Worm (Caenorhabditis elegans) whole organism, midembryonic: ENCODE results near the gene iglr-2.

Experiments
- T22C8.4 ChIP-seq: fragments of 200-800 bp; sonication (Bioruptor generic); IDR thresholded peaks from 2 replicates; pipeline ENCODE4 v1.3.6; 2022; ENCODE audit warnings: missing genetic modification characterization, missing compliant biosample characterization
- cog-1 ChIP-seq: sonication (generic microtip); optimal IDR thresholded peaks from 2 replicates; lab custom pipeline; 2016; ENCODE audit warnings: missing genetic modification characterization, missing compliant biosample characterization
- ref-1 ChIP-seq: fragments of 200-800 bp; sonication (Bioruptor generic); conservative IDR thresholded peaks from 2 replicates; pipeline ENCODE4 v1.3.6; 2022; ENCODE audit warnings: missing genetic modification reagents, missing genetic modification characterization, missing compliant biosample characterization
- ztf-23 ChIP-seq: fragments of 200-800 bp; sonication (Bioruptor generic); IDR thresholded peaks from 2 replicates; pipeline ENCODE4 v1.3.6; 2022; ENCODE audit warnings: missing genetic modification reagents, missing genetic modification characterization, missing compliant biosample characterization

DNA sequence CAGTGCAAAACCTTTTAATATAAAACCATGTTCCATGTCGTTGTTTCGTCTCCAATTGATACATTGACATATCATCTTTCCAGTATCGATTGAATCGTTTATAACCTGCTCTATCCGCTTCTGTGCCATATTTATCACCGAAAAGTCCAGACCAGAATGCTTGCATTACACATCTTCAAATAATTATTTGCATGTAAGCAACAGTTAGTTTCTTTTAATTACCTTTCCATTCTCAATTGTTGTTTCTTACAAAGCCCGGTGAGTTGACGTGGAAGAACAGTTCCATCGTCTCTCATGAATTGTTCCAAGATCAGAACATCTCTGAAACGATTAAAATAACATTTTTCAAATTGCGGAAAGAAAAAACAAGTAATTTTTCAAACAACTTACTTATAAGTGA, at the start of gene iglr-2:
- TF ChIP-seq T22C8.4 (GFP tag; lab: Robert Waterston, UW) (no peak), cog-1 (tag; lab: Kevin White, UChicago) (no peak), ref-1 (GFP tag; lab: Robert Waterston, UW) (no peak), ztf-23 (GFP tag; lab: Robert Waterston, UW) (no peak)
